Fruit fly (Drosophila melanogaster) whole organism, wandering third instar larva: ENCODE measurements around the gene CG8036.

Experiments used
- Abd-B ChIP-seq: fragments of >200 bp; optimal IDR thresholded peaks from 2 replicates; lab custom pipeline; 2017; ENCODE audit warnings: missing biosample characterization, missing genetic modification characterization
- CG9705 ChIP-seq: fragments of 200-800 bp; sonication (Bioruptor generic); optimal IDR thresholded peaks from 2 replicates; lab custom pipeline; 2018; ENCODE audit warnings: missing biosample characterization, mild to moderate bottlenecking, missing genetic modification characterization
- GATAd ChIP-seq: sonication (Bioruptor generic); optimal IDR thresholded peaks from 2 replicates; lab custom pipeline; 2016; ENCODE audit warnings: missing biosample characterization, missing genetic modification characterization
- Hr78 ChIP-seq: fragments of >200 bp; optimal IDR thresholded peaks from 2 replicates; lab custom pipeline; 2017; ENCODE audit warnings: missing biosample characterization, missing genetic modification characterization
- Myc ChIP-seq: fragments of >200 bp; optimal IDR thresholded peaks from 2 replicates; lab custom pipeline; 2017
- N ChIP-seq: fragments of >200 bp; optimal IDR thresholded peaks from 2 replicates; lab custom pipeline; 2018; ENCODE audit warnings: missing biosample characterization, missing external identifiers, missing genetic modification characterization
- OdsH ChIP-seq: fragments of 200-800 bp; sonication (Bioruptor generic); optimal IDR thresholded peaks from 2 replicates; lab custom pipeline; 2016; ENCODE audit warnings: missing biosample characterization, mild to moderate bottlenecking, missing genetic modification characterization
- Sp1 ChIP-seq: fragments of 200-800 bp; sonication (Bioruptor generic); optimal IDR thresholded peaks from 3 replicates; lab custom pipeline; 2019; ENCODE audit warnings: missing biosample characterization, mild to moderate bottlenecking, missing genetic modification characterization, moderate library complexity
- br ChIP-seq: fragments of 200-800 bp; sonication (Bioruptor generic); optimal IDR thresholded peaks from 2 replicates; lab custom pipeline; 2016; ENCODE audit warnings: missing biosample characterization, missing genetic modification characterization
- ey ChIP-seq: fragments of 200-800 bp; sonication (Bioruptor generic); optimal IDR thresholded peaks from 2 replicates; lab custom pipeline; 2016; ENCODE audit warnings: missing biosample characterization, missing genetic modification characterization
- fru ChIP-seq: fragments of 200-800 bp; sonication (Bioruptor generic); optimal IDR thresholded peaks from 3 replicates; lab custom pipeline; 2016; ENCODE audit warnings: missing biosample characterization, mild to moderate bottlenecking, missing genetic modification characterization
- h ChIP-seq: fragments of 200-800 bp; sonication (Bioruptor generic); optimal IDR thresholded peaks from 3 replicates; lab custom pipeline; 2016; ENCODE audit warnings: missing biosample characterization, mild to moderate bottlenecking, missing genetic modification characterization
- psq ChIP-seq: fragments of 200-800 bp; sonication (Bioruptor generic); optimal IDR thresholded peaks from 3 replicates; lab custom pipeline; 2017; ENCODE audit warnings: missing biosample characterization, mild to moderate bottlenecking, missing genetic modification characterization, moderate library complexity
- rgr ChIP-seq: fragments of 200-800 bp; sonication (Bioruptor generic); optimal IDR thresholded peaks from 3 replicates; lab custom pipeline; 2016; ENCODE audit warnings: missing biosample characterization, mild to moderate bottlenecking, missing genetic modification characterization

DNA sequence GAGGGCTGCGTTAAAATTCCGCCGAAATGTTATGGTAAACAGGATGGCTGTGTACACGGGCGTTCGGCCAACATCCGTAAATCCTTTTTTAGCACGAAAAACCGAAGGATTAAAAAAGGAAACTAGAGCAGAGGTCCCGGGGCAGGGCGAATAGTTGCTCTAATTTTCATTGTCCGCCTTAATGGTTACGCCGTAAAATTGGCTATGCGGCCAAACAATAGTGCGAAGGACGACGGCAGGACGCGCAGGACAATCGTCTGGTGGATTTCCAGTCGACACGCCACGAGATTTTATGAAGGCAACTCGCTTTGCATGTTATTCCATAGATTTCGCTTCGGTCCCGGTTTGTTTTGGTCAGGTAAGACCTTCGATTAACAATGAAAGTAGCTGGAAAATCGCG, 33.0 kb downstream of the CG8036 start:
- TF ChIP-seq OdsH (GFP tag; lab: Kevin White, UChicago) (no peak), rgr (GFP tag; lab: Kevin White, UChicago) (no peak), br (GFP tag; lab: Kevin White, UChicago) (no peak), Hr78 (no peak), GATAd (GFP tag; lab: Kevin White, UChicago) (no peak), Sp1 (GFP tag; lab: Kevin White, UChicago) (no peak), N (GFP tag; lab: Kevin White, UChicago) (no peak), fru (no peak), Abd-B (GFP tag; lab: Kevin White, UChicago) (no peak), ey (GFP tag; lab: Kevin White, UChicago) (no peak), CG9705 (GFP tag; lab: Kevin White, UChicago) (no peak), psq (GFP tag; lab: Kevin White, UChicago) (no peak), h (GFP tag; lab: Kevin White, UChicago) (no peak), Myc (lab: Kevin White, UChicago) (no peak)
